Fruit fly (Drosophila melanogaster) whole organism, embryonic: ENCODE data around the gene CG5225.
A peak's percentile ranks its signal among the peaks of the same experiment; 100 is the strongest.

Experiments used
- Atf-2 ChIP-seq: fragments of 200-800 bp; sonication (Bioruptor generic); optimal IDR thresholded peaks from 2 replicates; lab custom pipeline; 2016; ENCODE audit warnings: missing biosample characterization, missing genetic modification characterization
- CG10654 ChIP-seq: fragments of 200-800 bp; sonication (Bioruptor generic); optimal IDR thresholded peaks from 2 replicates; lab custom pipeline; 2016; ENCODE audit warnings: missing biosample characterization, missing genetic modification characterization
- CG12659 ChIP-seq: fragments of 200-800 bp; sonication (Bioruptor generic); optimal IDR thresholded peaks from 3 replicates; lab custom pipeline; 2017; ENCODE audit warnings: mild to moderate bottlenecking, missing biosample characterization, missing genetic modification reagents, missing genetic modification characterization
- CG13624 ChIP-seq: fragments of 200-800 bp; sonication (Bioruptor generic); optimal IDR thresholded peaks from 2 replicates; lab custom pipeline; 2016; ENCODE audit warnings: missing biosample characterization, missing genetic modification characterization
- CG13894 ChIP-seq: fragments of 200-800 bp; sonication (Bioruptor generic); optimal IDR thresholded peaks from 3 replicates; lab custom pipeline; 2018; ENCODE audit warnings: missing biosample characterization, mild to moderate bottlenecking, missing genetic modification characterization, moderate library complexity
- CG15601 ChIP-seq: fragments of 200-800 bp; sonication (Bioruptor generic); optimal IDR thresholded peaks from 3 replicates; lab custom pipeline; 2019; ENCODE audit warnings: missing biosample characterization, mild to moderate bottlenecking, missing genetic modification characterization, moderate library complexity
- CG1602 ChIP-seq: fragments of 200-800 bp; sonication (Bioruptor generic); optimal IDR thresholded peaks from 3 replicates; lab custom pipeline; 2016; ENCODE audit warnings: missing biosample characterization, missing genetic modification characterization
- CG16813 ChIP-seq: fragments of 200-800 bp; sonication (Bioruptor generic); IDR thresholded peaks from 3 replicates; pipeline ENCODE4 v1.3.6; 2022; ENCODE audit warnings: missing biosample characterization, missing genetic modification characterization; ENCODE audit not compliant: partially characterized antibody
- CG17186 ChIP-seq: fragments of 200-800 bp; sonication (Bioruptor generic); optimal IDR thresholded peaks from 3 replicates; lab custom pipeline; 2017; ENCODE audit warnings: missing biosample characterization, missing genetic modification reagents, missing genetic modification characterization
- CG17328 ChIP-seq: fragments of 200-800 bp; sonication (Bioruptor generic); IDR thresholded peaks from 2 replicates; pipeline ENCODE4 v1.3.6; 2022; ENCODE audit warnings: missing biosample characterization, missing genetic modification characterization
- CG2116 ChIP-seq: fragments of 200-800 bp; sonication (Bioruptor generic); optimal IDR thresholded peaks from 3 replicates; lab custom pipeline; 2018; ENCODE audit warnings: missing biosample characterization, mild to moderate bottlenecking, missing genetic modification characterization
- CG30020 ChIP-seq: fragments of 200-800 bp; optimal IDR thresholded peaks from 2 replicates; lab custom pipeline; 2019; ENCODE audit warnings: missing biosample characterization, mild to moderate bottlenecking, missing genetic modification characterization, moderate library complexity
- CG30403 ChIP-seq: fragments of 200-800 bp; sonication (Bioruptor generic); optimal IDR thresholded peaks from 3 replicates; lab custom pipeline; 2016; ENCODE audit warnings: missing biosample characterization, missing genetic modification characterization
- CG32532 ChIP-seq: fragments of 200-800 bp; sonication (Bioruptor generic); IDR thresholded peaks from 2 replicates; pipeline ENCODE4 v1.3.6; 2022; ENCODE audit warnings: missing biosample characterization, missing genetic modification characterization
- CG3281 ChIP-seq: fragments of 200-800 bp; sonication (Bioruptor generic); optimal IDR thresholded peaks from 3 replicates; lab custom pipeline; 2017; ENCODE audit warnings: missing biosample characterization, mild to moderate bottlenecking, missing genetic modification characterization
- CG34422 ChIP-seq: fragments of 200-800 bp; sonication (Bioruptor generic); IDR thresholded peaks from 3 replicates; pipeline ENCODE4 v1.3.6; 2022; ENCODE audit warnings: missing biosample characterization, missing genetic modification characterization
- CG4328 ChIP-seq: fragments of 200-800 bp; sonication (Bioruptor generic); optimal IDR thresholded peaks from 3 replicates; lab custom pipeline; 2017; ENCODE audit warnings: missing biosample characterization, missing genetic modification reagents, missing genetic modification characterization
- CG7786 ChIP-seq: fragments of 200-800 bp; sonication (Bioruptor generic); optimal IDR thresholded peaks from 2 replicates; lab custom pipeline; 2016; ENCODE audit warnings: missing biosample characterization, missing genetic modification characterization
- CG7928 ChIP-seq: fragments of 200-800 bp; sonication (Bioruptor generic); optimal IDR thresholded peaks from 2 replicates; lab custom pipeline; 2017; ENCODE audit warnings: missing biosample characterization, mild to moderate bottlenecking, missing genetic modification characterization
- CG9727 ChIP-seq: fragments of 200-800 bp; sonication (Bioruptor generic); optimal IDR thresholded peaks from 3 replicates; lab custom pipeline; 2017; ENCODE audit warnings: missing biosample characterization, mild to moderate bottlenecking, missing genetic modification characterization
- CHES-1-like ChIP-seq: fragments of 200-800 bp; sonication (Bioruptor generic); optimal IDR thresholded peaks from 2 replicates; lab custom pipeline; 2016; ENCODE audit warnings: missing biosample characterization, missing genetic modification characterization
- Chrac-16 ChIP-seq: fragments of 200-800 bp; sonication (Bioruptor generic); optimal IDR thresholded peaks from 3 replicates; lab custom pipeline; 2016; ENCODE audit warnings: missing biosample characterization, missing genetic modification characterization
- D19B ChIP-seq: fragments of 200-800 bp; sonication (Bioruptor generic); optimal IDR thresholded peaks from 2 replicates; lab custom pipeline; 2017; ENCODE audit warnings: missing biosample characterization, mild to moderate bottlenecking, missing genetic modification characterization
- Ets65A ChIP-seq: fragments of 200-800 bp; sonication (Bioruptor generic); peaks from one replicate; lab custom pipeline; 2016; ENCODE audit warnings: missing biosample characterization, missing genetic modification characterization
- Fer1 ChIP-seq: fragments of 200-800 bp; sonication (Bioruptor generic); optimal IDR thresholded peaks from 2 replicates; lab custom pipeline; 2017; ENCODE audit warnings: missing biosample characterization, mild to moderate bottlenecking, missing genetic modification characterization
- Hr3 ChIP-seq: fragments of 200-800 bp; sonication (Bioruptor generic); optimal IDR thresholded peaks from 3 replicates; lab custom pipeline; 2016; ENCODE audit warnings: missing biosample characterization, missing genetic modification characterization
- Meics ChIP-seq: fragments of 200-800 bp; sonication (Bioruptor generic); optimal IDR thresholded peaks from 2 replicates; lab custom pipeline; 2017; ENCODE audit warnings: missing biosample characterization, mild to moderate bottlenecking, missing genetic modification characterization
- Myb ChIP-seq: fragments of 200-800 bp; sonication (Bioruptor generic); optimal IDR thresholded peaks from 2 replicates; lab custom pipeline; 2016; ENCODE audit warnings: missing biosample characterization, missing genetic modification characterization
- Opbp ChIP-seq: fragments of 200-800 bp; sonication (Bioruptor generic); IDR thresholded peaks from 3 replicates; pipeline ENCODE4 v1.3.6; 2022; ENCODE audit warnings: missing biosample characterization, missing genetic modification characterization; ENCODE audit not compliant: partially characterized antibody
- Ptx1 ChIP-seq: fragments of 200-800 bp; sonication (Bioruptor generic); IDR thresholded peaks from 2 replicates; pipeline ENCODE4 v1.3.6; 2022; ENCODE audit warnings: missing biosample characterization, missing genetic modification characterization
- Rfx ChIP-seq: fragments of 200-800 bp; sonication (Bioruptor generic); IDR thresholded peaks from 2 replicates; pipeline ENCODE4 v1.3.6; 2022; ENCODE audit warnings: missing biosample characterization, missing genetic modification characterization
- Xrp1 ChIP-seq: fragments of 200-800 bp; sonication (Bioruptor generic); IDR thresholded peaks from 2 replicates; pipeline ENCODE4 v1.3.6; 2022; ENCODE audit warnings: missing biosample characterization, missing genetic modification characterization
- ci ChIP-seq: fragments of 200-800 bp; sonication (Bioruptor generic); IDR thresholded peaks from 3 replicates; pipeline ENCODE4 v1.3.6; 2022; ENCODE audit warnings: missing biosample characterization, missing genetic modification characterization
- dati ChIP-seq: fragments of 200-800 bp; sonication (Bioruptor generic); IDR thresholded peaks from 2 replicates; pipeline ENCODE4 v1.3.6; 2022; ENCODE audit warnings: missing biosample characterization, missing genetic modification characterization
- disco-r ChIP-seq: fragments of 200-800 bp; sonication (Bioruptor generic); optimal IDR thresholded peaks from 2 replicates; lab custom pipeline; 2016; ENCODE audit warnings: missing biosample characterization, missing genetic modification characterization
- grau ChIP-seq: fragments of 200-800 bp; optimal IDR thresholded peaks from 3 replicates; lab custom pipeline; 2019; ENCODE audit warnings: missing biosample characterization, mild to moderate bottlenecking, missing genetic modification characterization, moderate library complexity
- hkb ChIP-seq, 2 experiments: fragments of 200-800 bp in 1 of 2; fragments of >200 bp in 1 of 2; sonication (Bioruptor generic) in 1 of 2; IDR thresholded peaks in 1 of 2; optimal IDR thresholded peaks in 1 of 2; 2 replicates each; pipeline versions ENCODE4 v1.3.6 to Lab custom; 2017 to 2022; ENCODE audit warnings: missing biosample characterization in 1 of 2, missing genetic modification characterization in 1 of 2
- jing ChIP-seq: fragments of 200-800 bp; sonication (Bioruptor generic); optimal IDR thresholded peaks from 2 replicates; lab custom pipeline; 2018; ENCODE audit warnings: missing biosample characterization, mild to moderate bottlenecking, missing genetic modification characterization
- kah ChIP-seq: fragments of 200-800 bp; sonication (Bioruptor generic); optimal IDR thresholded peaks from 2 replicates; lab custom pipeline; 2018; ENCODE audit warnings: missing biosample characterization, mild to moderate bottlenecking, missing genetic modification characterization
- mam ChIP-seq: fragments of 200-800 bp; sonication (Bioruptor generic); optimal IDR thresholded peaks from 3 replicates; lab custom pipeline; 2016; ENCODE audit warnings: missing biosample characterization, missing genetic modification characterization
- phol ChIP-seq: fragments of 200-800 bp; sonication (Bioruptor generic); optimal IDR thresholded peaks from 3 replicates; lab custom pipeline; 2018; ENCODE audit warnings: missing biosample characterization, mild to moderate bottlenecking, missing genetic modification characterization, moderate library complexity
- pzg ChIP-seq: fragments of 200-800 bp; sonication (Bioruptor generic); optimal IDR thresholded peaks from 3 replicates; lab custom pipeline; 2018; ENCODE audit warnings: missing biosample characterization, mild to moderate bottlenecking, missing genetic modification characterization, moderate library complexity
- row ChIP-seq: fragments of 200-800 bp; sonication (Bioruptor generic); IDR thresholded peaks from 3 replicates; pipeline ENCODE4 v1.3.6; 2022; ENCODE audit warnings: missing biosample characterization, missing genetic modification characterization
- sna ChIP-seq: fragments of 200-800 bp; sonication (Bioruptor generic); IDR thresholded peaks from 2 replicates; pipeline ENCODE4 v1.3.6; 2022; ENCODE audit warnings: missing biosample characterization, missing genetic modification characterization; ENCODE audit not compliant: partially characterized antibody
- sob ChIP-seq: fragments of 200-800 bp; sonication (Bioruptor generic); IDR thresholded peaks from 2 replicates; pipeline ENCODE4 v1.3.6; 2022; ENCODE audit warnings: missing biosample characterization, missing genetic modification characterization
- sqz ChIP-seq: fragments of 200-800 bp; sonication (Bioruptor generic); optimal IDR thresholded peaks from 3 replicates; lab custom pipeline; 2018; ENCODE audit warnings: missing biosample characterization, mild to moderate bottlenecking, missing genetic modification characterization
- tll ChIP-seq, 2 experiments: fragments of 200-800 bp in 1 of 2; fragments of >200 bp in 1 of 2; sonication (Bioruptor generic) in 1 of 2; optimal IDR thresholded peaks; 2 replicates each; lab custom pipeline; 2017 to 2019; ENCODE audit warnings: missing biosample characterization in 2 of 2, missing genetic modification characterization in 2 of 2, mild to moderate bottlenecking in 1 of 2, moderate library complexity in 1 of 2
- usp ChIP-seq: fragments of >200 bp; optimal IDR thresholded peaks from 2 replicates; lab custom pipeline; 2017; ENCODE audit warnings: missing biosample characterization, missing genetic modification characterization
- zf30C ChIP-seq: fragments of 200-800 bp; sonication (Bioruptor generic); optimal IDR thresholded peaks from 3 replicates; lab custom pipeline; 2018; ENCODE audit warnings: missing biosample characterization, mild to moderate bottlenecking, missing genetic modification characterization

Gene CG5225

DNA sequence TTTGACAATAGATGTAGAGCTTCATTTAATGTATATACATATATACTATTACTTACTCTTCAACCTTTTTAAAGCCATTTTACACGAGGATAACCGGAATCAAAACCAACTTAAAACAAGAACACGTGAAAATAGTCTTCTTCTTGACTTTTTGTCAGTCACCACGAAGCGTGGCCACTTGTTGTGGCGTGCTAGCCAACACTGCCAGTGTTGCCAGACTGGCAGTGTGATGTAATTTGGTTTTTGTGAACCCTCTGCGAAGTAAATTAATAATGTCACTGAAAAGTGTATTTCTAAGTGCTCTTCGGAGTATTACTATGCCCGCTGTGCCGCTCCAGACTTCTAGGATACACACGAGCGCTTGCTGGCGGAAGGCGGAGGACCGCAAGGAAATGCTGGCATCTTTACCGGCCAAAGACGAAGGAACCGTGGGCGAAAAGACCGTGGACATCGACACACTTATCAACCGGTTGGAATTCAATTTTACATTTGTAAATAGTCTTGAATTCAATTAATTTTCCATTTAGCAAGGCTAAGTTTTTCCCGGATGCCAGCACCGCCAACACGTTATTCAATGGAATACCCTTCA, 44.1 kb downstream of the CG5225 start, which contains the start of the genes Ns1 and mRpS11 (continued):
- TF ChIP-seq kah (GFP tag; lab: Kevin White, UChicago), result peak; percentile 96
- TF ChIP-seq mam (GFP tag; lab: Kevin White, UChicago), result peak; percentile 13
- no peak for TF ChIP-seq CG7928
- peak; percentile 54 for TF ChIP-seq CHES-1-like (GFP tag; lab: Kevin White, UChicago)
- TF ChIP-seq CG3281 (GFP tag; lab: Kevin White, UChicago), result peak; percentile 34
- TF ChIP-seq phol (tag; lab: Kevin White, UChicago), result peak; percentile 51
- TF ChIP-seq sqz (GFP tag; lab: Kevin White, UChicago), result no peak
- peak; percentile 4 for TF ChIP-seq CG4328 (GFP tag; lab: Kevin White, UChicago)
- peak; percentile 51 for TF ChIP-seq CG30403 (GFP tag; lab: Kevin White, UChicago)
- peak; percentile 19 for TF ChIP-seq Hr3 (GFP tag; lab: Kevin White, UChicago)
- peak; percentile 14 for TF ChIP-seq Chrac-16 (GFP tag; lab: Kevin White, UChicago)
- peak; percentile 57; the same call in 2 of the 3 replicates for TF ChIP-seq Opbp (GFP tag; lab: Robert Waterston, UW)
- peak; percentile 27 for TF ChIP-seq Meics (GFP tag; lab: Kevin White, UChicago)
- TF ChIP-seq sna, result 0 out of 2 replicates have a peak, but pooled peaks have one; percentile 17
- 0 out of 3 replicates have a peak, but pooled peaks have one; percentile 13 for TF ChIP-seq CG16813 (GFP tag; lab: Robert Waterston, UW)
- TF ChIP-seq zf30C (GFP tag; lab: Kevin White, UChicago), result no peak
- TF ChIP-seq tll (GFP tag; optimal IDR thresholded peaks at IDR 0.05; lab: Kevin White, UChicago), result no peak
- TF ChIP-seq CG2116 (GFP tag; lab: Kevin White, UChicago), result peak; percentile 34
- peak; percentile 65 for TF ChIP-seq Rfx (GFP tag; lab: Robert Waterston, UW)
- peak; percentile 94 for TF ChIP-seq Ets65A (GFP tag; lab: Kevin White, UChicago)
- TF ChIP-seq CG34422 (GFP tag; lab: Robert Waterston, UW), result peak; percentile 87; the same call in 2 of the 3 replicates
- TF ChIP-seq CG17328 (GFP tag; lab: Robert Waterston, UW), result no peak
- 0 out of 3 replicates have a peak, but pooled peaks have one; percentile 54 for TF ChIP-seq ci (GFP tag; lab: Robert Waterston, UW)
- TF ChIP-seq CG13894 (tag; lab: Kevin White, UChicago), result peak; percentile 20
- peak; percentile 40 for TF ChIP-seq Fer1
- TF ChIP-seq Xrp1 (GFP tag; lab: Robert Waterston, UW), result peak; percentile 25; the same call in 1 of the 2 replicates
- TF ChIP-seq sob (GFP tag; lab: Robert Waterston, UW), result peak; percentile 58
- peak; percentile 31 for TF ChIP-seq CG13624
- TF ChIP-seq CG7786, result peak; percentile 55
- peak; percentile 3 for TF ChIP-seq disco-r (GFP tag; lab: Kevin White, UChicago)
- no peak for TF ChIP-seq usp (GFP tag; lab: Kevin White, UChicago)
- peak; percentile 69 for TF ChIP-seq CG12659
- peak; percentile 52 for TF ChIP-seq CG32532 (GFP tag; lab: Robert Waterston, UW)
- peak; percentile 2 for TF ChIP-seq Atf-2 (GFP tag; lab: Kevin White, UChicago)
- peak; percentile 4 for TF ChIP-seq CG1602 (GFP tag; lab: Kevin White, UChicago)
- TF ChIP-seq row (GFP tag; lab: Robert Waterston, UW), result peak; percentile 36; the same call in 2 of the 3 replicates
- peak; percentile 26 for TF ChIP-seq CG30020 (tag; lab: Kevin White, UChicago)
- TF ChIP-seq CG9727 (GFP tag; lab: Kevin White, UChicago), result no peak
- TF ChIP-seq Myb (GFP tag; lab: Kevin White, UChicago), result peak; percentile 50
- no peak for TF ChIP-seq dati (GFP tag; lab: Robert Waterston, UW)
- TF ChIP-seq pzg (GFP tag; lab: Kevin White, UChicago), result peak; percentile 91
- TF ChIP-seq grau, result peak; percentile 47
- TF ChIP-seq CG17186 (GFP tag; lab: Kevin White, UChicago), result peak; percentile 31
- no peak for TF ChIP-seq jing (GFP tag; lab: Kevin White, UChicago)
- no peak for TF ChIP-seq Ptx1 (GFP tag; lab: Robert Waterston, UW)
- no peak for TF ChIP-seq hkb (optimal IDR thresholded peaks at IDR 0.05; lab: Kevin White, UChicago)
- peak; percentile 52; the same call in 1 of the 2 replicates for TF ChIP-seq hkb (GFP tag; IDR thresholded peaks at IDR 0.05; lab: Robert Waterston, UW)
- no peak for TF ChIP-seq CG10654
- no peak for TF ChIP-seq D19B
- TF ChIP-seq CG15601 (tag; lab: Kevin White, UChicago), result peak; percentile 36
